Worm (Caenorhabditis elegans): ENCODE results near the gene M03E7.1.

Gene M03E7.1

ce11 chrV:5584293-5584776, 37.2 kb upstream of the M03E7.1 start, which contains the start of gene pas-6:
TSS of gene pas-6 (minus strand) at chrV:5584343.
- TF ChIP-seq C34F6.9 (tag; optimal IDR thresholded peaks at IDR 0.05) (peak; percentile 49), ztf-4 (tag; optimal IDR thresholded peaks at IDR 0.05) (no peak), nhr-129 (tag; optimal IDR thresholded peaks at IDR 0.05) (peak; percentile 62), unc-55 (GFP tag; optimal IDR thresholded peaks at IDR 0.05) (peak; percentile 62), peb-1 (tag; optimal IDR thresholded peaks at IDR 0.05) (no peak), crh-2 (tag; optimal IDR thresholded peaks at IDR 0.05) (peak; percentile 1), gmeb-1 (tag; optimal IDR thresholded peaks at IDR 0.05) (peak; percentile 2), skn-1 (tag; optimal IDR thresholded peaks at IDR 0.05) (peak; percentile 64), lsy-2 (tag; optimal IDR thresholded peaks at IDR 0.05) (peak; percentile 88 to 98), nhr-25 (tag; optimal IDR thresholded peaks at IDR 0.05) (no peak)

- TF ChIP-seq mdl-1 (tag; optimal IDR thresholded peaks at IDR 0.05) (no peak), fos-1 (tag; optimal IDR thresholded peaks at IDR 0.05) (no peak), nhr-21 (tag; optimal IDR thresholded peaks at IDR 0.05) (no peak), sma-3 (GFP tag; optimal IDR thresholded peaks at IDR 0.05) (no peak), ceh-16 (tag; optimal IDR thresholded peaks at IDR 0.05) (no peak), R02D3.7 (tag; optimal IDR thresholded peaks at IDR 0.05) (no peak), nhr-12 (tag; optimal IDR thresholded peaks at IDR 0.05) (no peak), nhr-10 (tag; optimal IDR thresholded peaks at IDR 0.05) (no peak), mab-5 (tag; optimal IDR thresholded peaks at IDR 0.05) (no peak), ceh-82 (tag; optimal IDR thresholded peaks at IDR 0.05) (no peak)
These were observed 36.7 kb upstream of the M03E7.1 start, which contains the start of gene CD4.11 for ce11 chrV:5584833-5585232. TSS of gene CD4.11 (plus strand) at chrV:5585133.

ce11 chrV:5587042-5587441, 34.4 kb upstream of the M03E7.1 start:
- no peak for TF ChIP-seq fos-1 (tag; optimal IDR thresholded peaks at IDR 0.05)
- peak; percentile 6 for TF ChIP-seq nhr-21 (tag; optimal IDR thresholded peaks at IDR 0.05)
- no peak for TF ChIP-seq ceh-16 (tag; optimal IDR thresholded peaks at IDR 0.05)
- no peak for TF ChIP-seq blmp-1 (tag; optimal IDR thresholded peaks at IDR 0.05; ENCODE audit: insufficient read depth)
- TF ChIP-seq ztf-11 (tag; optimal IDR thresholded peaks at IDR 0.05): no peak
- peak; percentile 90 for TF ChIP-seq nhr-129 (tag; optimal IDR thresholded peaks at IDR 0.05)
- no peak for TF ChIP-seq lin-39 (tag; optimal IDR thresholded peaks at IDR 0.05)
- no peak for TF ChIP-seq skn-1 (tag; optimal IDR thresholded peaks at IDR 0.05)
- no peak for TF ChIP-seq mab-5 (tag; optimal IDR thresholded peaks at IDR 0.05)
- TF ChIP-seq sma-3 (GFP tag; optimal IDR thresholded peaks at IDR 0.05): no peak
- no peak for TF ChIP-seq sem-4 (tag; optimal IDR thresholded peaks at IDR 0.05)
- TF ChIP-seq lin-13 (GFP tag; optimal IDR thresholded peaks at IDR 0.05): no peak
- TF ChIP-seq snpc-4 (tag; optimal IDR thresholded peaks at IDR 0.05): peak; percentile 95
- no peak for TF ChIP-seq elt-1 (tag; optimal IDR thresholded peaks at IDR 0.05)
- TF ChIP-seq nhr-10 (tag; optimal IDR thresholded peaks at IDR 0.05): no peak
- no peak for TF ChIP-seq unc-62 (GFP tag; optimal IDR thresholded peaks at IDR 0.05)
- TF ChIP-seq nhr-77 (tag; optimal IDR thresholded peaks at IDR 0.05): no peak
- TF ChIP-seq lsy-2 (tag; optimal IDR thresholded peaks at IDR 0.05): peak in 1 of 2 experiments; percentile 24
- TF ChIP-seq nhr-23 (tag; optimal IDR thresholded peaks at IDR 0.05): no peak
- TF ChIP-seq alr-1 (tag; optimal IDR thresholded peaks at IDR 0.05): no peak

ce11 chrV:5587955-5588354, 33.5 kb upstream of the M03E7.1 start:
- TF ChIP-seq ztf-1 (GFP tag; conservative IDR thresholded peaks at IDR 0.05) (no peak), unc-39 (tag; optimal IDR thresholded peaks at IDR 0.05) (no peak), nhr-21 (tag; optimal IDR thresholded peaks at IDR 0.05) (no peak), skn-1 (tag; optimal IDR thresholded peaks at IDR 0.05) (no peak), nhr-11 (tag; optimal IDR thresholded peaks at IDR 0.05) (no peak), mbf-1 (tag; optimal IDR thresholded peaks at IDR 0.05) (no peak), unc-55 (GFP tag; optimal IDR thresholded peaks at IDR 0.05) (no peak)

- TF ChIP-seq Y55F3AM.14 (GFP tag; optimal IDR thresholded peaks at IDR 0.05) (no peak), C34F6.9 (tag; optimal IDR thresholded peaks at IDR 0.05) (no peak), nhr-23 (tag; optimal IDR thresholded peaks at IDR 0.05) (no peak), R02D3.7 (tag; optimal IDR thresholded peaks at IDR 0.05) (no peak), nhr-129 (tag; optimal IDR thresholded peaks at IDR 0.05) (no peak), unc-55 (GFP tag; optimal IDR thresholded peaks at IDR 0.05) (no peak), ama-1 (optimal IDR thresholded peaks at IDR 0.05) (no peak), elt-3 (tag; optimal IDR thresholded peaks at IDR 0.05) (no peak), sma-3 (GFP tag; optimal IDR thresholded peaks at IDR 0.05) (no peak), blmp-1 (tag; optimal IDR thresholded peaks at IDR 0.05; ENCODE audit: insufficient read depth) (no peak), nhr-77 (tag; optimal IDR thresholded peaks at IDR 0.05) (no peak), unc-62 (GFP tag; optimal IDR thresholded peaks at IDR 0.05) (no peak), nhr-237 (tag; optimal IDR thresholded peaks at IDR 0.05) (no peak), ztf-11 (tag; optimal IDR thresholded peaks at IDR 0.05) (no peak), nhr-25 (tag; optimal IDR thresholded peaks at IDR 0.05) (no peak)
These were observed 29.6 kb upstream of the M03E7.1 start for ce11 chrV:5591887-5592286.
